Worm (Caenorhabditis elegans): Measurements from ENCODE around the gene mma-1.
A peak's percentile ranks its signal among the peaks of the same experiment; 100 is the strongest.

ce11 chrV:12584771-12585170 lies 11.3 kb downstream of the mma-1 start:
- TF ChIP-seq saeg-2 (GFP tag; IDR thresholded peaks at IDR 0.05) (no peak), aha-1 (tag) (no peak), dpl-1 (GFP tag; optimal IDR thresholded peaks at IDR 0.05) (no peak), snpc-4 (tag; optimal IDR thresholded peaks at IDR 0.05) (no peak), ama-1 (optimal IDR thresholded peaks at IDR 0.05) (no peak), ZK546.5 (tag; optimal IDR thresholded peaks at IDR 0.05) (no peak), dmd-8 (GFP tag; IDR thresholded peaks at IDR 0.05) (no peak), nhr-10 (tag; optimal IDR thresholded peaks at IDR 0.05) (no peak), unc-62 (GFP tag; optimal IDR thresholded peaks at IDR 0.05 in 1 of 2) (peak in 1 of 2 experiments; percentile 94), unc-62 (tag; optimal IDR thresholded peaks at IDR 0.05) (no peak), lin-29 (GFP tag; IDR thresholded peaks at IDR 0.05) (no peak), daf-12 (tag; optimal IDR thresholded peaks at IDR 0.05) (no peak), zip-2 (tag; optimal IDR thresholded peaks at IDR 0.05) (no peak), lin-13 (GFP tag; optimal IDR thresholded peaks at IDR 0.05) (no peak), ztf-7 (tag; optimal IDR thresholded peaks at IDR 0.05) (no peak)

All from whole organism, L4 larva.